Worm (Caenorhabditis elegans) whole organism, L2 larva: ENCODE measurements around the gene Y25C1A.8.

Source experiments
- C34F6.9 ChIP-seq: fragments of 150-350 bp; optimal IDR thresholded peaks from 2 replicates; lab custom pipeline; 2014; ENCODE audit warnings: missing biosample characterization, missing genetic modification characterization
- R02D3.7 ChIP-seq: fragments of 150-350 bp; optimal IDR thresholded peaks from 2 replicates; lab custom pipeline; 2014; ENCODE audit warnings: missing biosample characterization, missing genetic modification characterization
- Y55F3AM.14 ChIP-seq: fragments of 200-800 bp; sonication (Bioruptor generic); optimal IDR thresholded peaks from 2 replicates; lab custom pipeline; 2018; ENCODE audit warnings: mild to moderate bottlenecking, missing genetic modification characterization, missing compliant biosample characterization
- ZK546.5 ChIP-seq: sonication (generic microtip); optimal IDR thresholded peaks from 2 replicates; lab custom pipeline; 2017; ENCODE audit warnings: missing biosample characterization, missing genetic modification characterization
- alr-1 ChIP-seq: fragments of 150-350 bp; optimal IDR thresholded peaks from 2 replicates; lab custom pipeline; 2014; ENCODE audit warnings: missing biosample characterization, missing genetic modification characterization
- aly-2 ChIP-seq: fragments of 150-350 bp; optimal IDR thresholded peaks from 2 replicates; lab custom pipeline; 2014; ENCODE audit warnings: missing biosample characterization, missing genetic modification characterization
- ama-1 ChIP-seq: fragments of 150-350 bp; optimal IDR thresholded peaks from 2 replicates; lab custom pipeline; 2018; ENCODE audit warnings: inconsistent platforms
- blmp-1 ChIP-seq: sonication (generic microtip); optimal IDR thresholded peaks from 2 replicates; lab custom pipeline; 2017; ENCODE audit warnings: missing genetic modification characterization, mild to moderate bottlenecking, missing compliant biosample characterization, antibody characterized with exemption, moderate library complexity; ENCODE audit not compliant: insufficient read depth
- ceh-16 ChIP-seq: fragments of 150-350 bp; optimal IDR thresholded peaks from 2 replicates; lab custom pipeline; 2014; ENCODE audit warnings: missing biosample characterization, missing genetic modification characterization
- ceh-82 ChIP-seq: fragments of 150-350 bp; optimal IDR thresholded peaks from 2 replicates; lab custom pipeline; 2014; ENCODE audit warnings: missing biosample characterization, missing genetic modification characterization
- crh-2 ChIP-seq: sonication (generic microtip); optimal IDR thresholded peaks from 2 replicates; lab custom pipeline; 2017; ENCODE audit warnings: missing biosample characterization, missing genetic modification characterization
- dmd-4 ChIP-seq: sonication (generic microtip); optimal IDR thresholded peaks from 2 replicates; lab custom pipeline; 2017; ENCODE audit warnings: missing biosample characterization, missing genetic modification characterization
- egl-27 ChIP-seq: sonication (generic microtip); optimal IDR thresholded peaks from 3 replicates; lab custom pipeline; 2017; ENCODE audit warnings: missing biosample characterization, missing genetic modification reagents, missing genetic modification characterization
- elt-1 ChIP-seq: fragments of 150-350 bp; optimal IDR thresholded peaks from 2 replicates; lab custom pipeline; 2014; ENCODE audit warnings: missing biosample characterization, missing genetic modification characterization
- fos-1 ChIP-seq: fragments of 150-350 bp; optimal IDR thresholded peaks from 2 replicates; lab custom pipeline; 2014; ENCODE audit warnings: missing biosample characterization, missing genetic modification characterization
- gmeb-1 ChIP-seq: fragments of 150-350 bp; optimal IDR thresholded peaks from 2 replicates; lab custom pipeline; 2014; ENCODE audit warnings: missing biosample characterization, missing genetic modification characterization
- lin-11 ChIP-seq: fragments of 150-350 bp; sonication (generic microtip); optimal IDR thresholded peaks from 2 replicates; lab custom pipeline; 2014; ENCODE audit warnings: missing biosample characterization, missing genetic modification characterization, inconsistent platforms, mixed read lengths
- lin-13 ChIP-seq: fragments of 150-350 bp; optimal IDR thresholded peaks from 2 replicates; lab custom pipeline; 2014; ENCODE audit warnings: missing biosample characterization, missing genetic modification reagents, missing genetic modification characterization
- lin-39 ChIP-seq: fragments of 150-350 bp; optimal IDR thresholded peaks from 2 replicates; lab custom pipeline; 2014; ENCODE audit warnings: missing biosample characterization, missing genetic modification reagents, missing genetic modification characterization
- mab-5 ChIP-seq: fragments of 150-350 bp; optimal IDR thresholded peaks from 2 replicates; lab custom pipeline; 2014; ENCODE audit warnings: missing biosample characterization, missing genetic modification characterization
- mbf-1 ChIP-seq: sonication (generic microtip); optimal IDR thresholded peaks from 2 replicates; lab custom pipeline; 2017; ENCODE audit warnings: missing biosample characterization, missing genetic modification characterization
- mdl-1 ChIP-seq, 2 experiments: fragments of 150-350 bp in 1 of 2; sonication (generic microtip) in 1 of 2; optimal IDR thresholded peaks; 2 replicates each; lab custom pipeline; 2017; ENCODE audit warnings: missing biosample characterization in 2 of 2, missing genetic modification characterization in 2 of 2
- nhr-11 ChIP-seq: fragments of 150-350 bp; optimal IDR thresholded peaks from 2 replicates; lab custom pipeline; 2014; ENCODE audit warnings: missing biosample characterization, missing genetic modification characterization
- nhr-12 ChIP-seq: fragments of 150-350 bp; optimal IDR thresholded peaks from 2 replicates; lab custom pipeline; 2014; ENCODE audit warnings: missing biosample characterization, missing genetic modification characterization
- nhr-129 ChIP-seq: fragments of 150-350 bp; optimal IDR thresholded peaks from 2 replicates; lab custom pipeline; 2014; ENCODE audit warnings: missing biosample characterization, missing genetic modification characterization
- nhr-21 ChIP-seq: fragments of 150-350 bp; optimal IDR thresholded peaks from 2 replicates; lab custom pipeline; 2014; ENCODE audit warnings: missing biosample characterization, missing genetic modification characterization
- nhr-23 ChIP-seq: fragments of 150-350 bp; optimal IDR thresholded peaks from 2 replicates; lab custom pipeline; 2014; ENCODE audit warnings: missing biosample characterization, missing genetic modification reagents, missing genetic modification characterization
- nhr-237 ChIP-seq: fragments of 150-350 bp; optimal IDR thresholded peaks from 2 replicates; lab custom pipeline; 2014; ENCODE audit warnings: missing biosample characterization, missing genetic modification characterization
- nhr-25 ChIP-seq: fragments of 150-350 bp; sonication (generic microtip); optimal IDR thresholded peaks from 3 replicates; lab custom pipeline; 2014; ENCODE audit warnings: missing biosample characterization, missing genetic modification characterization
- nhr-6 ChIP-seq: fragments of 150-350 bp; optimal IDR thresholded peaks from 2 replicates; lab custom pipeline; 2014; ENCODE audit warnings: missing biosample characterization, missing genetic modification characterization
- nhr-77 ChIP-seq: fragments of 150-350 bp; optimal IDR thresholded peaks from 2 replicates; lab custom pipeline; 2014; ENCODE audit warnings: missing biosample characterization, missing genetic modification characterization
- peb-1 ChIP-seq: fragments of 150-350 bp; optimal IDR thresholded peaks from 2 replicates; lab custom pipeline; 2014; ENCODE audit warnings: missing biosample characterization, missing genetic modification characterization
- sem-4 ChIP-seq: fragments of 150-350 bp; optimal IDR thresholded peaks from 2 replicates; lab custom pipeline; 2014; ENCODE audit warnings: missing biosample characterization, missing genetic modification reagents, missing genetic modification characterization
- skn-1 ChIP-seq: sonication (generic microtip); optimal IDR thresholded peaks from 2 replicates; lab custom pipeline; 2017; ENCODE audit warnings: missing biosample characterization, missing genetic modification characterization
- sma-3 ChIP-seq: sonication (generic microtip); optimal IDR thresholded peaks from 2 replicates; lab custom pipeline; 2016; ENCODE audit warnings: missing genetic modification reagents, missing genetic modification characterization, missing compliant biosample characterization
- snpc-4 ChIP-seq: fragments of 150-350 bp; optimal IDR thresholded peaks from 2 replicates; lab custom pipeline; 2014; ENCODE audit warnings: missing biosample characterization, missing genetic modification characterization
- unc-39 ChIP-seq: fragments of 150-350 bp; optimal IDR thresholded peaks from 2 replicates; lab custom pipeline; 2014; ENCODE audit warnings: missing biosample characterization, missing genetic modification characterization
- unc-55 ChIP-seq: fragments of 150-350 bp; sonication (generic microtip); optimal IDR thresholded peaks from 3 replicates; lab custom pipeline; 2014; ENCODE audit warnings: missing biosample characterization, missing genetic modification reagents, missing genetic modification characterization
- unc-62 ChIP-seq: fragments of 150-350 bp; optimal IDR thresholded peaks from 2 replicates; lab custom pipeline; 2014; ENCODE audit warnings: missing biosample characterization, missing genetic modification reagents, missing genetic modification characterization
- ztf-4 ChIP-seq: fragments of 150-350 bp; optimal IDR thresholded peaks from 2 replicates; lab custom pipeline; 2014; ENCODE audit warnings: missing biosample characterization, missing genetic modification characterization

The Y25C1A.8 gene

DNA sequence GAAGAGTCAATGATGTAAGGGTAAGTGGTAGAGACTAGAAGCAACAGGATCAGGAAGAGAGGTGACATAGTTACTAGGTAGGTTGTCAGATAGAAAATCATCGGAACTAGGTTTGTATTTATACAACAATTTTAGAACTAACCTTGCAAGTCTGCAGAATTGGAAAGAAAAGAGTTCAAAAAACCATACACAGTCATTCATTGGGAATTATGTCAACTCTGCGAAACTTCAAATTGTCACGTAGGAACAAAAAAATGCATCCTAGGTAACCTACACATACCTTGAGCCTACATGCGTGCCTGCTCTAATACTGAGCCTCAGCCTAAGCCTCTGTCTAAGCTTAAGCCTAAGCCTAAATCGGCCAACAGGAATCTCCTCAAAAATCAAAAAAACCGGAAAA lies 49.6 kb upstream of the Y25C1A.8 start, which contains the start of gene ins-19:
Gene ins-19, minus strand, starts transcription at position 101 of the 400 bp plus-strand sequence.
- no peak for TF ChIP-seq alr-1 (tag; lab: Kevin White, UChicago)
- TF ChIP-seq nhr-77 (tag; lab: Kevin White, UChicago), result no peak
- TF ChIP-seq nhr-12 (tag; lab: Kevin White, UChicago), result no peak
- TF ChIP-seq sma-3 (GFP tag; lab: Kevin White, UChicago), result no peak
- no peak for TF ChIP-seq mbf-1
- TF ChIP-seq elt-1 (tag; lab: Kevin White, UChicago), result no peak
- no peak for TF ChIP-seq nhr-21 (tag; lab: Kevin White, UChicago)
- no peak for TF ChIP-seq ztf-4 (tag; lab: Kevin White, UChicago)
- no peak for TF ChIP-seq ZK546.5 (tag; lab: Kevin White, UChicago)
- no peak for TF ChIP-seq aly-2 (tag; lab: Kevin White, UChicago)
- TF ChIP-seq lin-11 (tag; lab: Kevin White, UChicago), result no peak
- no peak for TF ChIP-seq Y55F3AM.14 (GFP tag; lab: Kevin White, UChicago)
- TF ChIP-seq nhr-6 (tag; lab: Kevin White, UChicago), result no peak
- TF ChIP-seq nhr-25, result no peak

DNA sequence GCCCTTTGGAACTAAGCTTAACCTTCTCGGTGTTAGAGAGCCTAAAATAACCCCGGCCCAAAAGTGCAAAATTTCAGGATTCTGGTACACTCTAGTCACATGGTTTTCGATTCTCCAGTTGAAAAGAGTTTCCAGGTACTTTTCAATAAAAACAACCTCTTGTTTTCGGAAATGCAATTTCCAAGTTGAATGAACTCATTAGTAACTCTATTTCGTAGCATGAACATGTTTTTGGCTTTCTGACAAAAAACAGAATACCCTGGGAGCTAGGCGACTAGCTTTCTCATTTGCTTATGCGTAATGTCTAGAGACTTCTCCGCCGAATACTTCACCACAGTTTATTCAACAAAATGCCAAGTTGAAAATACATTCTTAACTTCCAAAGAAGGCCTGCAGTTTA lies 46.4 kb upstream of the Y25C1A.8 start, which contains the start of gene srh-71:
Gene srh-71, plus strand, starts transcription at position 301 of the 400 bp plus-strand sequence.
- TF ChIP-seq mab-5 (tag; lab: Kevin White, UChicago) (no peak), mdl-1 (tag; optimal IDR thresholded peaks at IDR 0.05; lab: Kevin White, UChicago) (no peak), nhr-11 (no peak), mbf-1 (no peak), egl-27 (tag; lab: Kevin White, UChicago) (no peak), lin-11 (tag; lab: Kevin White, UChicago) (no peak), peb-1 (tag; lab: Kevin White, UChicago) (no peak), ceh-16 (tag; lab: Kevin White, UChicago) (no peak), unc-39 (tag; lab: Kevin White, UChicago) (no peak), nhr-23 (tag; lab: Kevin White, UChicago) (no peak), nhr-237 (no peak), dmd-4 (tag; lab: Kevin White, UChicago) (no peak), skn-1 (tag; lab: Kevin White, UChicago) (no peak), crh-2 (tag; lab: Kevin White, UChicago) (no peak), snpc-4 (tag; lab: Kevin White, UChicago) (no peak)

DNA sequence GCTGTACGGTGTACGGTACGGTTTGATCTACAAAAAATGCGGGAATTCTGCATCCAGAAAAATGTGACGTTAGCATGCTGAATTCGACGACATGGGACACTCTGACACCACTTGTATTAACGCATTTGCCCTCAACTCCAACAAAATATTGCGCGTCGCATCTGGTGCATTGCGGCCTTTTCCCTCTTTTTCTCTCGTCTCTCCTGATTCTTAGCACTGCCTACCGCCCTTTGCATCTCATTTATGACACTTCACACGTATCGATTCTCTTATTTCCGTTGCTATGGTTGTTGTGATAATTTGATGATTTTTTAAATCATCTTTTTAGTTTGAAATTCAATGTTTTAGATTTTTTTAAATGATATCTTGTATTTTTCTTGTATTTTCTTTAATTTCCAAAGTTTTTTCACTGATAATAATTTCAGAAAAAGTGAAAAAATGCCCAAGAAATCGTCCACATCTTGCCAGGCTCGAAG lies 42.2 kb upstream of the Y25C1A.8 start, which contains the start of gene T10D4.6:
Gene T10D4.6, plus strand, starts transcription at position 426 of the 476 bp plus-strand sequence.
- TF ChIP-seq nhr-129 (tag; lab: Kevin White, UChicago), result peak; percentile 25
- TF ChIP-seq ZK546.5 (tag; lab: Kevin White, UChicago), result no peak
- no peak for TF ChIP-seq ama-1 (lab: Kevin White, UChicago)
- no peak for TF ChIP-seq peb-1 (tag; lab: Kevin White, UChicago)
- TF ChIP-seq ceh-82 (tag; lab: Kevin White, UChicago), result no peak
- TF ChIP-seq snpc-4 (tag; lab: Kevin White, UChicago), result no peak
- TF ChIP-seq R02D3.7, result no peak
- TF ChIP-seq ztf-4 (tag; lab: Kevin White, UChicago), result no peak
- TF ChIP-seq nhr-23 (tag; lab: Kevin White, UChicago), result no peak
- no peak for TF ChIP-seq lin-39
- TF ChIP-seq unc-55 (GFP tag; lab: Kevin White, UChicago), result peak; percentile 28
- no peak for TF ChIP-seq mab-5 (tag; lab: Kevin White, UChicago)
- peak; percentile 72 for TF ChIP-seq C34F6.9 (tag; lab: Kevin White, UChicago)
- TF ChIP-seq blmp-1 (tag; lab: Kevin White, UChicago), result no peak
- no peak for TF ChIP-seq nhr-12 (tag; lab: Kevin White, UChicago)
- TF ChIP-seq skn-1 (tag; lab: Kevin White, UChicago), result no peak
- peak; percentile 30 for TF ChIP-seq crh-2 (tag; lab: Kevin White, UChicago)
- TF ChIP-seq, all 48 proteins: peak for 4

DNA sequence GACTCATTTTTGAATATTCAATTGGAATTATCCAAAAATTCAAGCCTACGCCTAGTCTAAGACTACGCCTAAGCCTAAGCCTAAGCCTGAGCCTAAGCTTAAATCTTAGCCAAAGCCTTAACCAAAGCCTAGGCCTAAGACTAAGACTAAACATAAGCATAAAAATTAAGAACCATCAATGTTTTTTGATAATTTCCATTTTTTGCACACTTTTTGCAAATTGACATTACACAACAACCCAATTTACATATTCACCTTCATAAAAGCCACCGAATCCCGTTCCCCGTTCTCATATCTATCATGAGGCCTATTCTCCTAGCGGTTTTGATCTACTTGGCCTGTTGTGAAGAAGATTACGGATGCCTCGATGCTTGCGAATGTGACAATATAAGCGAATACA lies 40.7 kb upstream of the Y25C1A.8 start, which contains the start of gene T10D4.7:
Gene T10D4.7, plus strand, starts transcription at position 301 of the 400 bp plus-strand sequence.
- TF ChIP-seq Y55F3AM.14 (GFP tag; lab: Kevin White, UChicago) (no peak), mab-5 (tag; lab: Kevin White, UChicago) (no peak), fos-1 (tag; lab: Kevin White, UChicago) (no peak), unc-55 (GFP tag; lab: Kevin White, UChicago) (no peak), ceh-16 (tag; lab: Kevin White, UChicago) (no peak), nhr-11 (no peak), lin-13 (GFP tag; lab: Kevin White, UChicago) (no peak), gmeb-1 (no peak), nhr-25 (no peak), nhr-12 (tag; lab: Kevin White, UChicago) (no peak), elt-1 (tag; lab: Kevin White, UChicago) (no peak), mdl-1 (tag; optimal IDR thresholded peaks at IDR 0.05; lab: Kevin White, UChicago) (no peak), nhr-21 (tag; lab: Kevin White, UChicago) (no peak), snpc-4 (tag; lab: Kevin White, UChicago) (no peak), lin-39 (no peak), unc-62 (GFP tag; lab: Kevin White, UChicago) (no peak), C34F6.9 (tag; lab: Kevin White, UChicago) (no peak), nhr-6 (tag; lab: Kevin White, UChicago) (no peak), mbf-1 (no peak), sem-4 (no peak)
